Worm (Caenorhabditis elegans): ENCODE data around the gene ZC449.8.

ce11 chrX:4969228-4969627, 46.6 kb upstream of the ZC449.8 start, which contains the start of gene M03F4.6:
- TF ChIP-seq pha-4 (tag; optimal IDR thresholded peaks at IDR 0.05) (no peak), unc-39 (tag; optimal IDR thresholded peaks at IDR 0.05) (no peak), lin-13 (tag; optimal IDR thresholded peaks at IDR 0.05) (no peak), elt-3 (tag; optimal IDR thresholded peaks at IDR 0.05) (no peak), elt-1 (tag; optimal IDR thresholded peaks at IDR 0.05; ENCODE audit: borderline replicate concordance, insufficient read depth) (no peak), nhr-28 (tag; optimal IDR thresholded peaks at IDR 0.05) (no peak), ham-2 (GFP tag; optimal IDR thresholded peaks at IDR 0.05) (no peak), mep-1 (tag; optimal IDR thresholded peaks at IDR 0.05) (no peak), nhr-237 (tag; optimal IDR thresholded peaks at IDR 0.05) (no peak), bed-3 (GFP tag; optimal IDR thresholded peaks at IDR 0.05) (no peak), lsy-2 (tag; optimal IDR thresholded peaks at IDR 0.05) (no peak), zip-8 (tag; optimal IDR thresholded peaks at IDR 0.05) (no peak), ceh-39 (tag; optimal IDR thresholded peaks at IDR 0.05) (no peak)
